Worm (Caenorhabditis elegans) whole organism, midembryonic: ENCODE results near the gene dgat-2.
"Not testable (repeated sequence)": the region's sequence is repeated elsewhere in the genome, so short reads cannot be mapped to it uniquely, and the experiment has no call there.

ENCODE experiments used
- T22C8.4 ChIP-seq: fragments of 200-800 bp; sonication (Bioruptor generic); IDR thresholded peaks from 2 replicates; pipeline ENCODE4 v1.3.6; 2022; ENCODE audit warnings: missing genetic modification characterization, missing compliant biosample characterization
- cog-1 ChIP-seq: sonication (generic microtip); optimal IDR thresholded peaks from 2 replicates; lab custom pipeline; 2016; ENCODE audit warnings: missing genetic modification characterization, missing compliant biosample characterization
- flt-1 ChIP-seq: fragments of 200-800 bp; sonication (Bioruptor generic); IDR thresholded peaks from 2 replicates; pipeline ENCODE4 v1.3.6; 2022; ENCODE audit warnings: missing genetic modification characterization, missing compliant biosample characterization
- klf-2 ChIP-seq: fragments of 200-800 bp; sonication (Bioruptor generic); conservative IDR thresholded peaks from 2 replicates; pipeline ENCODE4 v1.3.6; 2022; ENCODE audit warnings: missing genetic modification reagents, missing genetic modification characterization, missing compliant biosample characterization
- med-1 ChIP-seq: sonication (generic microtip); optimal IDR thresholded peaks from 2 replicates; lab custom pipeline; 2017; ENCODE audit warnings: missing genetic modification characterization, mild to moderate bottlenecking, missing compliant biosample characterization, antibody characterized with exemption, missing genetic modification reagents; ENCODE audit not compliant: insufficient read depth
- ref-1 ChIP-seq: fragments of 200-800 bp; sonication (Bioruptor generic); conservative IDR thresholded peaks from 2 replicates; pipeline ENCODE4 v1.3.6; 2022; ENCODE audit warnings: missing genetic modification reagents, missing genetic modification characterization, missing compliant biosample characterization
- tab-1 ChIP-seq: fragments of 200-800 bp; sonication (Bioruptor generic); IDR thresholded peaks from 2 replicates; pipeline ENCODE4 v1.3.6; 2022; ENCODE audit warnings: missing genetic modification characterization, missing compliant biosample characterization
- ztf-23 ChIP-seq: fragments of 200-800 bp; sonication (Bioruptor generic); IDR thresholded peaks from 2 replicates; pipeline ENCODE4 v1.3.6; 2022; ENCODE audit warnings: missing genetic modification reagents, missing genetic modification characterization, missing compliant biosample characterization
- ztf-29 ChIP-seq: fragments of 200-800 bp; sonication (Bioruptor generic); IDR thresholded peaks from 2 replicates; pipeline ENCODE4 v1.3.6; 2022; ENCODE audit warnings: missing genetic modification reagents, missing genetic modification characterization, missing compliant biosample characterization

dgat-2 gene

DNA sequence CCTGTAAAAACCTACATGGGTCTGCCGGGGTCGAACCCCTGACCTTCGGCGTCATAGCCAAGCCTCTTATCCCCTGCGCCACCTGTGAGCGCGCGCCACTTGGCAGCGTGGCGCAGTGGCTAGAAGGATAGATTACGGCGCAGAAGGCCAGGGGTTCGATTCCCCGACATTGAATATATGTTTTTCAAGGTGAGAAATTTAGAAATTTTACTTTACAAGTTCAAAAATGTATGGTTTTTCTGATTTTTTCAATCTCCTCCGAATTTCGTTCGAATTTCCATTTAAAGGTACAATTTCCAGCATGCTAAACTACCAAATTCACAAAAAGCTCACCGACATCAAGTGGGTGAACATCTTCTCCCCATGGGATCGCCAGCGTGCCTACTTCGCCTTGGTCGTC lies at the start of gene dgat-2:
dgat-2 (plus strand) TSS at position 301 of the 400 bp plus-strand sequence.
- TF ChIP-seq med-1 (GFP tag; lab: Kevin White, UChicago), result no peak

DNA sequence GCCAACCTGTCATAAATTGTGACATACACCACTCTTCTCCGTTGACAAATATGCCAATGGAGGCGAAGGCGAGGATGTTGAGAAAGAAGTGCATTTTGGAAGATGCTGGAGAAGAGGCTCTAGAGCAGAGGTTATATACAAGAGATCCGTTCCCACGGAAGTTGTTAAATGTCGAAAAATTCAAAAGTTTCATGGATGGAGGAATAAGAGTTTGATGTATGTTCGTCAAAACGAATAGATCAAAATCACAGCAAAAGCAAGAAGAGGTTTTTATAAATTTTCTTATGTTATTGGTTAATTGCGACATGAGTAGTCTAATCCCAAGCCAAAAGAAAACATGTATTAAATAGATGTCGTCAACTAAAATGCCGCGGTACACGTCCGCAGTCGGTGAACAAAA lies 49.6 kb upstream of the dgat-2 start, which contains the start of gene Y6G8.15:
Y6G8.15 (minus strand) TSS at position 101 of the 400 bp plus-strand sequence.
- TF ChIP-seq tab-1; klf-2 (GFP tag; lab: Robert Waterston, UW); ref-1: not testable (repeated sequence)

DNA sequence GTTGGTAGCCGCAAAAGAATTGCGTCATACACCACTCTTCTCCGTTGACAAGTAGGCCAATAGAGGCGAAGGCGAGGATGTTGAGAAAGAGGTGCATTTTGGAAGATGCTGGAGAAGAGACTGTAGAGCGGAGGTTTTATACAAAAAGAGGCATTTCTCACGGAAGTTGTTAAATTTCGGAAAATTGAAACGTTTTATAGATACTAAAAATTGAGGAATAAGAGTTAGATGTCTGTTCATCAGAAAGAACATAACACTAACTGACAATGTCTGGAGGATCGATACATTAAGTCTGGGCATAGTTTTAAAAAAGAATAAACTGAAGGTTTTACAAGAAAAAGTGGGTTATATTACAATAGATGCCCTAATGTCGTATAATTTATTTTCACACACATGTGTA lies 45.9 kb upstream of the dgat-2 start, which contains the start of gene Y6G8.14:
Y6G8.14 (minus strand) TSS at position 101 of the 400 bp plus-strand sequence.
- TF ChIP-seq flt-1 (no peak), tab-1 (no peak), med-1 (GFP tag; lab: Kevin White, UChicago) (no peak), ref-1 (no peak), ztf-23 (GFP tag; lab: Robert Waterston, UW) (no peak), T22C8.4 (GFP tag; lab: Robert Waterston, UW) (no peak), ztf-29 (GFP tag; lab: Robert Waterston, UW) (no peak), klf-2 (GFP tag; lab: Robert Waterston, UW) (no peak), cog-1 (tag; lab: Kevin White, UChicago) (no peak)

DNA sequence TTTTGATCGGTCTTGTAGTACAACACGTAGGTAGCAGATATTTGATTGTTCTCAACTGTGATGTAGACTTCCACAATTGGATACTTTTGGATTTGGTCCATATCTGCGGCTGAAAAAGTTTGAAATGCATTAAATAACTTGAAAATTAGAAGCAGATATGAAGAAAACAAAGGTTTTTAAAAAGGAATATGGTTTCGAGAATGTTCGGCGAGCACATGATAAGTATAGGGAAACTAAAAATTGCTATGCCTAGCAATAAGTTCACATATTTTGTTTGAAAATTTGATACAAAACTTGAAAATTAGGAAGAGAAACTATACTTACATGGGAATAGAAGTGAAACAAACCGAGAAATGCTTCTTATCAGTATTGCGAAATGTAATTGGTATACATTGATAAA lies 44.5 kb upstream of the dgat-2 start, which contains the start of gene Y6G8.5:
Y6G8.5 (minus strand) TSS at position 101 of the 400 bp plus-strand sequence.
- TF ChIP-seq med-1 (GFP tag; lab: Kevin White, UChicago) (no peak), ref-1 (no peak), tab-1 (no peak), T22C8.4 (GFP tag; lab: Robert Waterston, UW) (no peak), cog-1 (tag; lab: Kevin White, UChicago) (no peak), ztf-29 (GFP tag; lab: Robert Waterston, UW) (no peak), klf-2 (GFP tag; lab: Robert Waterston, UW) (no peak), flt-1 (no peak), ztf-23 (GFP tag; lab: Robert Waterston, UW) (no peak)

DNA sequence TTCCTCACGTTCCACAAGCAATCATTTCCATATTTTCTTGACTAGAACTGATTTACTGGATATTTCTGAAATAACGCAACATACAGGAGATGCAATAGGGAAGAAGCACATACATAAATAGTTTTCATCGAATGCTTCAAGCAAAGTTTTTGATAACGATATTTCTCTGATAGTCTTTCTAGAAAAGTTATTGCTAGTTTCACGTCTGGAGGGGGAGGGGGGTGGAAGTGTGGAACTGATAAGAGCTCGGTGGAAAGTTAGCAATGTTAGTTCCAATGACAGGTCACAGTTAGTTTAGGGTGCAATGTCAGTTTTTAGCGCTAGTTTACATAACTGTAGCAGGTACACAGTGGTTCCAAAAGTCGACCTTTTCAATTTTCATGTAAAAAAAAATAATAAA lies 43.3 kb upstream of the dgat-2 start, which contains the start of gene Y6G8.6:
Y6G8.6 (minus strand) TSS at position 98 of the 400 bp plus-strand sequence.
- TF ChIP-seq flt-1 (no peak), ztf-29 (GFP tag; lab: Robert Waterston, UW) (no peak), T22C8.4 (GFP tag; lab: Robert Waterston, UW) (no peak), klf-2 (GFP tag; lab: Robert Waterston, UW) (no peak), ztf-23 (GFP tag; lab: Robert Waterston, UW) (no peak), cog-1 (tag; lab: Kevin White, UChicago) (no peak), tab-1 (no peak), med-1 (GFP tag; lab: Kevin White, UChicago) (no peak), ref-1 (no peak)

DNA sequence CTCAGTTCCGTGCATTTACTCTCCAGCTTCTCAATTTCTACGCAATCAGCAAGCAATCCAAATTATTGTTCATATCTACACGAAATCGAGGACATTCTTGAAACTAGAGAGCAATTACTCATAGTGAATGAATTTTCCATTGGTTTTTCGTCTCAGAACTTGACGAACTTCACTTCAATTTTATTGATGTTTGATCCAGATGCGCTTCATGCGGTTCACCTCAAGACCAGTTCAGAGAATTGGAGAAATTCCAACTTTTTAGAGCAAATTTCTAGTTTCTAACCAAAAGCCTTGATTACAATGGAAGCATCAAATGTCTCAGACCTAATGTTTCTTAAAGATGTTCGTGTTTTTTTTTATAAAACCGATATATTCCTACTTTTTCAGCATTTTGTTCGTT lies 39.8 kb upstream of the dgat-2 start, which contains the start of gene Y6G8.8:
Y6G8.8 (plus strand) TSS at position 301 of the 400 bp plus-strand sequence.
- no peak for TF ChIP-seq flt-1
- TF ChIP-seq klf-2 (GFP tag; lab: Robert Waterston, UW), result no peak
- no peak for TF ChIP-seq ztf-29 (GFP tag; lab: Robert Waterston, UW)
- TF ChIP-seq cog-1 (tag; lab: Kevin White, UChicago), result no peak
- TF ChIP-seq tab-1, result no peak
- TF ChIP-seq ztf-23 (GFP tag; lab: Robert Waterston, UW), result no peak
- TF ChIP-seq med-1 (GFP tag; lab: Kevin White, UChicago), result no peak
- no peak for TF ChIP-seq T22C8.4 (GFP tag; lab: Robert Waterston, UW)
- no peak for TF ChIP-seq ref-1

DNA sequence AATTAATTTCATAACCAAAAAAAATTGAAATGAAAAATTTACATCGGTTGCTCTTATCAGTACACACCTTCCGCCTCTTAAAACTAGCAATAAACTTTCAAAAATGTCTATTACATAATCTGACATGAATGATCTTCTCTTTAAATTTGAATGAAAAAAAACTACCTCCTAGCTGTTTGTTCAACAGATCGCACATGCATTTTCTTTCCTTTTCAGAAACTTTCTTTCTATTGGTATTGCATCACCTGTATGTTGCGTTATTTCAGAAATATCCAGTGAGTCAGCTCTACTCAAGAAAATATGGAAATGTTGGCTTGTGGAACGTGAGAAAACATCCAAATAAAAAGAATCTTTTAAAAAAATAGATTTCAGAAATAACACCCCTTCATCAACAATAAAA lies 36.9 kb upstream of the dgat-2 start, which contains the start of gene F57G4.1:
F57G4.1 (plus strand) TSS at position 301 of the 400 bp plus-strand sequence.
- TF ChIP-seq T22C8.4 (GFP tag; lab: Robert Waterston, UW) (no peak), ref-1 (no peak), ztf-29 (GFP tag; lab: Robert Waterston, UW) (no peak), flt-1 (no peak), tab-1 (no peak), klf-2 (GFP tag; lab: Robert Waterston, UW) (no peak), med-1 (GFP tag; lab: Kevin White, UChicago) (no peak), cog-1 (tag; lab: Kevin White, UChicago) (no peak), ztf-23 (GFP tag; lab: Robert Waterston, UW) (no peak)

DNA sequence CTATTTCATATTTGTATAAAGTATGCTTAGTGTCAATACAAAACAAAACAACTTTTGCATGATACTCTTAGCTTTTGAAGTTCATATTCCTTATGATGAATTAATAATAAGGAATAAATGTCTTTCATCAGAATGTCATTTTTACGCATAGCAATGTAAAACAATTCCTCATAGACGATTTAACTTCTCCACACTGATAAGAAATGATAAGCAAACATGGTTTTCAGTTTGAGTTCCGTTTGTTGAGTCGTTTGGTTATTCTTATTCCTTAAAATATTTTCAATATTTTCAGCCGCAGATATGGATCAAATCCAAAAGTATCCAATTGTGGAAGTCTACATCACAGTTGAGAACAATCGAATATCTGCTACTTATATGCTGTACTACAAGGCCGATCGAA lies 35.2 kb upstream of the dgat-2 start, which contains the start of gene F57G4.11:
F57G4.11 (plus strand) TSS at position 301 of the 400 bp plus-strand sequence.
- TF ChIP-seq cog-1 (tag; lab: Kevin White, UChicago) (no peak), T22C8.4 (GFP tag; lab: Robert Waterston, UW) (no peak), flt-1 (no peak), klf-2 (GFP tag; lab: Robert Waterston, UW) (no peak), med-1 (GFP tag; lab: Kevin White, UChicago) (no peak), ref-1 (no peak), ztf-29 (GFP tag; lab: Robert Waterston, UW) (no peak), ztf-23 (GFP tag; lab: Robert Waterston, UW) (no peak), tab-1 (no peak)

DNA sequence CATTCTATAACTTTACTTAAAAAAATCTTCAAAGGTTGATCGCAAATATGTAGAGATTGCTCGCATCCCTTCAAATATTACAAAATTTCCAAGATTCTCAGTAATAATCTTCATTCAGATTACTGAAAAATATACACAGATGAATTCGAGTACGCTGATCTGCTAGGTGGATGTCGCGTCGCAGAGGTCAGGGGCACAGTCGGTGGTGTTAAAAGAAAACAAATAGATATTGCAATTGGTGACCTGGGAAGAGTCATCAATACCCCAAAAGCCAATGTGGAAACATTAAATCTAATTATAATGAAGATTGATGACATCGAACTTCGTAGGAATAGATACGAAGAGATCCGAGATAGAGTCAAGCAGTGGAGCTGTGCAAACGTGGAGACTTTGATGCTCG lies 31.5 kb upstream of the dgat-2 start, which contains the start of gene F57G4.10:
F57G4.10 (plus strand) TSS at position 301 of the 400 bp plus-strand sequence.
- TF ChIP-seq tab-1 (no peak), flt-1 (no peak), ref-1 (no peak)

DNA sequence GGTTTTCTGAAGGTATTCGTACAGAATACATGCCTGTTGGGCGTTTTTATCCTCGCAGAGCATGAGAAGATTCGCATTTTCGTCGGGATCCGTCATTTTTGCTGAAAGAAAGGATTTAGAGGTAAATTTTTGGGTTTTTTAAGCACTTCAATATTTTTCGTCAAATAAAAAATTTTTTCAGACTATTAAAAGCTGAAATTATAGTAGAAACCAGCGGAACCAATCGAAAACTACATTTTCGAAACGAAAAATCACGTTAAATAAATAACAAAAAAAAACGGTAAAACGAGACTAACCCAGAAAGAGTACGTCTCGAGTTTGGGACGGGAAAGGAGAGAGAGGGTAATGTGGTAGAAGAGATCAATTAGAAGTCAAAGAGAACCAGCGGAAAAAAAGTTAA lies 9.7 kb upstream of the dgat-2 start, which contains the start of gene fbxa-192:
fbxa-192 (minus strand) TSS at position 101 of the 400 bp plus-strand sequence.
- TF ChIP-seq ztf-29 (GFP tag; lab: Robert Waterston, UW) (no peak), cog-1 (tag; lab: Kevin White, UChicago) (no peak), med-1 (GFP tag; lab: Kevin White, UChicago) (no peak), ref-1 (no peak), ztf-23 (GFP tag; lab: Robert Waterston, UW) (no peak), flt-1 (no peak), T22C8.4 (GFP tag; lab: Robert Waterston, UW) (no peak), klf-2 (GFP tag; lab: Robert Waterston, UW) (no peak), tab-1 (no peak)
